Worm (Caenorhabditis elegans) whole organism, L2 larva: ENCODE data around the gene F46H5.11.

ENCODE experiments used
- ceh-16 ChIP-seq: fragments of 150-350 bp; optimal IDR thresholded peaks from 2 replicates; lab custom pipeline; 2014; ENCODE audit warnings: missing biosample characterization, missing genetic modification characterization
- lsy-2 ChIP-seq, 2 experiments: fragments of 150-350 bp in 1 of 2; sonication (generic microtip) in 1 of 2; optimal IDR thresholded peaks; 2 replicates each; lab custom pipeline; 2014 to 2017; ENCODE audit warnings: missing biosample characterization in 2 of 2, missing genetic modification characterization in 2 of 2
- mab-5 ChIP-seq: fragments of 150-350 bp; optimal IDR thresholded peaks from 2 replicates; lab custom pipeline; 2014; ENCODE audit warnings: missing biosample characterization, missing genetic modification characterization
- skn-1 ChIP-seq: sonication (generic microtip); optimal IDR thresholded peaks from 2 replicates; lab custom pipeline; 2017; ENCODE audit warnings: missing biosample characterization, missing genetic modification characterization

- TF ChIP-seq ceh-16 (tag; lab: Kevin White, UChicago) (no peak), lsy-2 (tag; optimal IDR thresholded peaks at IDR 0.05; lab: Kevin White, UChicago) (no peak), skn-1 (no peak), mab-5 (no peak)
These were observed 41.4 kb upstream of the F46H5.11 start for ce11 chrX:7313236-7313635.
